Fruit fly (Drosophila melanogaster) whole organism, pupa: ENCODE measurements around the gene nonA-l.
A peak's percentile ranks its signal among the peaks of the same experiment; 100 is the strongest.

ENCODE experiments used
- CG10348 ChIP-seq: fragments of 200-800 bp; sonication (Bioruptor generic); IDR thresholded peaks from 2 replicates; pipeline ENCODE4 v1.3.6; 2022; ENCODE audit warnings: missing biosample characterization, missing genetic modification characterization
- CG12605 ChIP-seq: fragments of 200-800 bp; sonication (Bioruptor generic); IDR thresholded peaks from 2 replicates; pipeline ENCODE4 v1.3.6; 2022; ENCODE audit warnings: missing biosample characterization, missing genetic modification characterization
- CG13204 ChIP-seq: fragments of 200-800 bp; sonication (Bioruptor generic); optimal IDR thresholded peaks from 2 replicates; lab custom pipeline; 2018; ENCODE audit warnings: missing biosample characterization, mild to moderate bottlenecking, missing genetic modification characterization, moderate library complexity
- CG14655 ChIP-seq: fragments of 200-800 bp; sonication (Bioruptor generic); optimal IDR thresholded peaks from 3 replicates; lab custom pipeline; 2017; ENCODE audit warnings: mild to moderate bottlenecking, missing biosample characterization, missing genetic modification reagents, missing genetic modification characterization
- CG15710 ChIP-seq: fragments of 200-800 bp; sonication (Bioruptor generic); optimal IDR thresholded peaks from 2 replicates; lab custom pipeline; 2018; ENCODE audit warnings: missing biosample characterization, mild to moderate bottlenecking, missing genetic modification characterization, moderate library complexity
- CG17806 ChIP-seq: fragments of 200-800 bp; sonication (Bioruptor generic); optimal IDR thresholded peaks from 2 replicates; lab custom pipeline; 2018; ENCODE audit warnings: missing biosample characterization, mild to moderate bottlenecking, missing genetic modification characterization, moderate library complexity
- CG32121 ChIP-seq: fragments of 200-800 bp; sonication (Bioruptor generic); IDR thresholded peaks from 2 replicates; pipeline ENCODE4 v1.3.6; 2022; ENCODE audit warnings: missing biosample characterization, missing genetic modification characterization
- CG34367 ChIP-seq: fragments of 200-800 bp; sonication (Bioruptor generic); optimal IDR thresholded peaks from 2 replicates; lab custom pipeline; 2018; ENCODE audit warnings: missing biosample characterization, mild to moderate bottlenecking, missing genetic modification characterization
- CG4496 ChIP-seq: fragments of 200-800 bp; sonication (Bioruptor generic); IDR thresholded peaks from 3 replicates; pipeline ENCODE4 v1.3.6; 2022; ENCODE audit warnings: missing biosample characterization, missing genetic modification characterization
- CG8159 ChIP-seq: fragments of 200-800 bp; sonication (Bioruptor generic); optimal IDR thresholded peaks from 3 replicates; lab custom pipeline; 2018; ENCODE audit warnings: missing biosample characterization, mild to moderate bottlenecking, missing genetic modification characterization, moderate library complexity
- CG8301 ChIP-seq: fragments of 200-800 bp; sonication (Bioruptor generic); optimal IDR thresholded peaks from 2 replicates; lab custom pipeline; 2018; ENCODE audit warnings: missing biosample characterization, mild to moderate bottlenecking, missing genetic modification characterization
- CG9948 ChIP-seq: fragments of 200-800 bp; sonication (Bioruptor generic); optimal IDR thresholded peaks from 2 replicates; lab custom pipeline; 2018; ENCODE audit warnings: missing biosample characterization, mild to moderate bottlenecking, missing genetic modification characterization, moderate library complexity
- D1 ChIP-seq: fragments of 200-800 bp; sonication (Bioruptor generic); optimal IDR thresholded peaks from 2 replicates; lab custom pipeline; 2018; ENCODE audit warnings: missing biosample characterization, mild to moderate bottlenecking, missing genetic modification characterization, moderate library complexity
- EcR ChIP-seq: fragments of 200-800 bp; sonication (Bioruptor generic); optimal IDR thresholded peaks from 3 replicates; lab custom pipeline; 2019; ENCODE audit warnings: missing biosample characterization, missing genetic modification characterization, mild to moderate bottlenecking, moderate library complexity, missing genetic modification reagents
- Ets98B ChIP-seq: fragments of 200-800 bp; sonication (Bioruptor generic); IDR thresholded peaks from 2 replicates; pipeline ENCODE4 v1.3.6; 2022; ENCODE audit warnings: missing biosample characterization, missing genetic modification characterization
- Pif1A ChIP-seq: fragments of 200-800 bp; sonication (Bioruptor generic); optimal IDR thresholded peaks from 3 replicates; lab custom pipeline; 2016; ENCODE audit warnings: missing biosample characterization, missing genetic modification characterization
- Pif1B ChIP-seq: fragments of 200-800 bp; sonication (Bioruptor generic); optimal IDR thresholded peaks from 3 replicates; lab custom pipeline; 2016; ENCODE audit warnings: missing biosample characterization, missing genetic modification characterization
- Snoo ChIP-seq: fragments of 200-800 bp; sonication (Bioruptor generic); optimal IDR thresholded peaks from 3 replicates; lab custom pipeline; 2017; ENCODE audit warnings: missing biosample characterization, mild to moderate bottlenecking, missing genetic modification characterization, inconsistent platforms
- fd96Ca ChIP-seq: fragments of 200-800 bp; sonication (Bioruptor generic); IDR thresholded peaks from 3 replicates; pipeline ENCODE4 v1.3.6; 2022; ENCODE audit warnings: missing biosample characterization, missing genetic modification characterization
- gl ChIP-seq: fragments of 200-800 bp; sonication (Bioruptor generic); optimal IDR thresholded peaks from 2 replicates; lab custom pipeline; 2018; ENCODE audit warnings: missing biosample characterization, mild to moderate bottlenecking, missing genetic modification characterization
- rn ChIP-seq: fragments of 200-800 bp; sonication (Bioruptor generic); IDR thresholded peaks from 2 replicates; pipeline ENCODE4 v1.3.6; 2022; ENCODE audit warnings: missing biosample characterization, missing genetic modification characterization

Gene nonA-l

DNA sequence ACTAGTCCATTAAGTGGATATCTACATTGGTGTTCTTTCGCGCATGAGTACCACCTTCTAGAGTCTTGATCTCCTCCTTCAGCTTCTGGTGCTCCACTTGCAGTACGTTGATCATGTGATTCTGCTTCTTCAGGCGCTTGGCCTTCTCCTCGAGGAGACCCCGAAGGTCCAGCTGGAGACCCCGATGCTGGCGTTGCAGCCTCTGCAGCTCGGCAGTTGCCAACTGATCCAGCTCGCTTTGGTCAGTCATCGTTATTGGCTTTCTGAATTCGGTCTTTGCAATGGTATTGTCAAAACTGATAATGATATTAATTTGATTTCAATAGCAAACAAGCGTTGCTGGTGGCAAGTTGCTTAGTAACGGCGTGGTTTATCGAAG lies 15.6 kb upstream of the nonA-l start, which contains the start of gene Ccdc114:
Gene Ccdc114 (minus strand): TSS at position 347 of the 379 bp plus-strand sequence.
- no peak for TF ChIP-seq D1 (tag; lab: Kevin White, UChicago)
- no peak for TF ChIP-seq Pif1B (GFP tag; lab: Kevin White, UChicago)
- TF ChIP-seq CG32121 (GFP tag; lab: Robert Waterston, UW): no peak
- no peak for TF ChIP-seq CG15710
- TF ChIP-seq CG14655 (GFP tag; lab: Kevin White, UChicago): no peak
- no peak for TF ChIP-seq EcR
- no peak for TF ChIP-seq CG13204
- no peak for TF ChIP-seq CG10348 (GFP tag; lab: Robert Waterston, UW)
- no peak for TF ChIP-seq CG9948 (tag; lab: Kevin White, UChicago)
- TF ChIP-seq CG34367 (tag; lab: Kevin White, UChicago): no peak
- TF ChIP-seq CG8159 (tag; lab: Kevin White, UChicago): no peak
- TF ChIP-seq CG4496: no peak
- no peak for TF ChIP-seq CG12605 (GFP tag; lab: Robert Waterston, UW)
- no peak for TF ChIP-seq rn (GFP tag; lab: Robert Waterston, UW)
- no peak for TF ChIP-seq gl (tag; lab: Kevin White, UChicago)
- no peak for TF ChIP-seq Pif1A
- TF ChIP-seq Snoo: no peak
- TF ChIP-seq CG8301 (tag; lab: Kevin White, UChicago): no peak
- TF ChIP-seq Ets98B (GFP tag; lab: Robert Waterston, UW): no peak
- TF ChIP-seq fd96Ca (GFP tag; lab: Robert Waterston, UW): no peak

DNA sequence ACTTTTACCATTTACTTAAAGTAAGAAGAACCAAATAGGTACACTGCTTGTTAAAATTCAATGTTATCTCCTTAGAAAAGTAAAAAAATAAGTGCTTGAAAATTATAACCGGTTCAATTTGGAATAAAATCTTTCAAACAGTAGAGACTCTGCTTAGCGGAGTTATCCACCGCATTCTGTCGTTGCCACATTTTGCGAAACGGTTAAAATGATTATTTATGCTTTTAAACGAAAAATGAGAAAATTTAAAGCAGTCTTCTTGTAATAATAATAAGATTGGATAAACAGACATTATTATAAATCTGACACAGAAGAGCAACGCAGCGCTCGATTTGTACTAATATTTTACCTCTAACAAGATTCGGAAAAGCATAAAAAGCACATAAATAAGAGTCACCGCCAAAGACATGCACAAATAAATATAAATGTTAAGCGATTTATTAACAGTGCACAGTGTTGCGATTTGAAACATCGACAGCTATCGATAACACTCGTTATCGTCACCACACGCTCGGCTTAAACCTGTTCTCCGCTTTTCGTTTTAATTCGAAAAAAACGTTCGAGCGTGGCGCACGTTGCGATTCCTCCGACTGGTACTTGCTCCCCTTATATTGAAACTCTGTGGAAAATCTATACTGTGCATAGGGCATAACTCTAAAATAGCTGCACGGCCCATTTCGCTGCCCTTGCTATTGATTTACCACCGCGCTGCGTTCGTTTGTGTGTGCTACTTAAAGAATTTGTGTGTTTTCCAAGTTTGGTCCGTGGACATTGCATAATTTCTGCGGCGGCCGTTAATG lies 15.1 kb upstream of the nonA-l start, which contains the start of gene Fas1:
Gene Fas1 (plus strand): TSS at position 489 of the 800 bp plus-strand sequence.
- TF ChIP-seq CG9948 (tag; lab: Kevin White, UChicago) (no peak), EcR (no peak), Ets98B (GFP tag; lab: Robert Waterston, UW) (0 out of 2 replicates have a peak, but pooled peaks have one; percentile 12), Pif1B (GFP tag; lab: Kevin White, UChicago) (no peak), CG32121 (GFP tag; lab: Robert Waterston, UW) (no peak), CG8159 (tag; lab: Kevin White, UChicago) (no peak), fd96Ca (GFP tag; lab: Robert Waterston, UW) (0 out of 3 replicates have a peak, but pooled peaks have one; percentile 36)

DNA sequence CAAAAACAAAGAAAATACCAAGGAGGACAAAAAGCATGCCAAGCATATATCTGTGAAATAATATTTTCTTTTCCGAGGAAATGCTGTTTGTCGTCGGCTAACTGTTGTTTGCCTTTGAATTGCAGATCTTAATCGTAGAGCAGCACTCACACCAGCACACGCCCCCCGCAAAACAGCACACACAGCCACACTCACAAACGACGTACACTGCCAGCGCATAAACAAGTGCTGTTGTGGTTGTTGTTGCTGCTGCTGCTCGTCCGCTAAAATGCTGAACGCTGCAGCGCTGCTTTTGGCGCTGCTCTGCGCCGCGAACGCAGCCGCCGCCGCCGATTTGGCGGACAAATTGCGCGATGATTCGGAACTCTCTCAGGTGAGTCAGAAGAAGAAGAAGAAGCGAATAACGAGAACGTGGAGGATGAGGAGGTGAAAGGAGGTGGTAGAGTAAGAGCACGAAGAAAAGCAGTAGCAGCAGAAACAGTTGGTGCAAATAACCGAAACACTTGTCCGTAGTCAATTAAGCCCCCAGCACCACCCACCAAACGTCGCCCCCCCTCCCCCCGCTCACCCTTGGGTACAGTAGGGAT lies 14.1 kb upstream of the nonA-l start:
- peak; percentile 34 for TF ChIP-seq EcR
- TF ChIP-seq CG17806 (tag; lab: Kevin White, UChicago): no peak
- peak; percentile 94 for TF ChIP-seq CG13204
- no peak for TF ChIP-seq CG4496
- TF ChIP-seq Pif1A: no peak

DNA sequence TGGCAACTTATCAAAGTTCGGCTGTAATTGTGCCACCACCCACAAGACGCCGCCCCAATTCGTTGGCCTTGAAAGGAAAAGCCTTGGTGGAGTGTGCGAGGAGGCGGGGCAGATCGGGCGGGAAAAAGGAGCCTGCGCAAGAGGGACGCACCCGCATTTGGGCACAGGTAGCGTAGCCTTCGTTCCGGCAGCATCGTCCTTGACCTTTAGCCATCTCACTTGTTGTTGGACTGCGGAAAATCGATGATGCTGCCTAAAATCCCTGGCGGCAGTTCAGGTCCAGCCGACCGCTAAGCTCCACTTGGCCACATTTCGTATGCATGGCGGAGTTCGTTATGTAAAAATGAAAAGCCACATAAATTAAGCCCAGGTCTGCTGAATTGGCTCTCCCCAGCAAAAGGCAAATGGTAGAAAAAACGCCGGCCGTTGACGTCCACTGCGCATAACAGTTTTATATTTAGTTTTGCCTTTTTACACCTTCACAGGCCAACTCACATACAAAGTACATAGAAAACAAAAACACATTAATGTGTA lies 13.0 kb upstream of the nonA-l start:
- TF ChIP-seq CG17806 (tag; lab: Kevin White, UChicago): no peak
- TF ChIP-seq CG4496: no peak
- TF ChIP-seq CG8301 (tag; lab: Kevin White, UChicago): no peak
- TF ChIP-seq gl (tag; lab: Kevin White, UChicago): no peak
- TF ChIP-seq Pif1B (GFP tag; lab: Kevin White, UChicago): no peak
- TF ChIP-seq CG13204: no peak
- no peak for TF ChIP-seq CG14655 (GFP tag; lab: Kevin White, UChicago)
- TF ChIP-seq Pif1A: no peak
- no peak for TF ChIP-seq CG34367 (tag; lab: Kevin White, UChicago)
- no peak for TF ChIP-seq fd96Ca (GFP tag; lab: Robert Waterston, UW)
- no peak for TF ChIP-seq rn (GFP tag; lab: Robert Waterston, UW)
- TF ChIP-seq CG10348 (GFP tag; lab: Robert Waterston, UW): no peak
- TF ChIP-seq CG8159 (tag; lab: Kevin White, UChicago): no peak
- TF ChIP-seq CG15710: no peak
- TF ChIP-seq CG32121 (GFP tag; lab: Robert Waterston, UW): no peak
- TF ChIP-seq Ets98B (GFP tag; lab: Robert Waterston, UW): no peak
- no peak for TF ChIP-seq CG9948 (tag; lab: Kevin White, UChicago)
- no peak for TF ChIP-seq CG12605 (GFP tag; lab: Robert Waterston, UW)
- no peak for TF ChIP-seq D1 (tag; lab: Kevin White, UChicago)

DNA sequence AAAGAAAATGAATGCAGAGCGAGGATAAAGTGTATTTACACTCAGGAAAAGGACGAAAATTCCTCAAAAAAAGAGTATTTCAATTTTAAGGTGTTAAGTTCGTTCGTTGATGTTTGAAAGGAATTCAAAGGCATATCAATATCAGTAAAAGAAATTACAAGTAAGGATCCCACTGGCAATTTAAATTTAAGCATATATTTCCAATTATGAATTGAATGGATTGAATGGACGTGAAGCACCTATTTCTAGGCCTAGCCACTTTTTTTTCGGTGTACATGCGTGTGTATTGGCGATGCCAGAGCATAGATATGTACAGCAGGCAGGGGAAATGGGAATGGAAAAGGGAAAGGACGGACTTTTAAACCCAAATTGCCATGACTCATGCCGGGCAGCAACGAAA lies 9.4 kb upstream of the nonA-l start:
- TF ChIP-seq EcR (no peak), CG8159 (tag; lab: Kevin White, UChicago) (no peak), CG34367 (tag; lab: Kevin White, UChicago) (no peak)
- TF ChIP-seq, all 21 proteins: peak for 0

DNA sequence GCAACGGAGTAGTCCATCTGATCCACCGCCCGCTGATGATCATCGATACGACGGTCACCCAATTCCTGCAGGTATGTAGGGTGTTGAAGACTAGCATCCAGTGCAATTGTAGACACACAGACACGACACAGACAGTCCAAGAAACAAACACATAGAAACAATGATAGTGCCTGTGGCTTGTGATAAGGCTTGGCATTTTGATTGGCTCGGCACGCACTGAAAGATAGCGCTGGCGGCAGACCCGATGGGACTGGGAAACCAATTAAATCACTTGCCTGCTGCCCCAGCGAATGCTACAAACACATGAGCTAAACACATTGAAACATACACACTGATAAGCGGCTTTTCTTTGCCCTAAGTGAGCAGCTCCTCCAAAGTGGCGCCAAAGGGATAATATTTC lies 7.3 kb upstream of the nonA-l start:
- TF ChIP-seq CG8159 (tag; lab: Kevin White, UChicago) (no peak), CG13204 (no peak), Pif1A (no peak)
